Worm (Caenorhabditis elegans): ENCODE data around the gene F35H8.4.

Gene F35H8.4

ce11 chrII:9601069-9601468 is 41.2 kb upstream of the F35H8.4 start:
- TF ChIP-seq grh-1 (GFP tag; IDR thresholded peaks at IDR 0.05) (peak; percentile 55), nhr-71 (tag; optimal IDR thresholded peaks at IDR 0.05) (peak; percentile 93), nhr-47 (tag; optimal IDR thresholded peaks at IDR 0.05) (peak; percentile 74), nhr-84 (tag; optimal IDR thresholded peaks at IDR 0.05) (no peak), efl-1 (optimal IDR thresholded peaks at IDR 0.05) (peak; percentile 25 to 52), efl-1 (GFP tag; optimal IDR thresholded peaks at IDR 0.05 in 1 of 2) (no peak), sox-4 (tag; optimal IDR thresholded peaks at IDR 0.05) (no peak), sup-37 (GFP tag; optimal IDR thresholded peaks at IDR 0.05) (peak; percentile 37), ceh-88 (GFP tag; IDR thresholded peaks at IDR 0.05) (0 out of 2 replicates have a peak, but pooled peaks have one; percentile 20), xbp-1 (tag; optimal IDR thresholded peaks at IDR 0.05) (peak; percentile 61), nhr-20 (tag; optimal IDR thresholded peaks at IDR 0.05) (peak; percentile 96), lin-13 (GFP tag; optimal IDR thresholded peaks at IDR 0.05) (peak; percentile 65), hlh-17 (GFP tag; optimal IDR thresholded peaks at IDR 0.05; ENCODE audit: borderline replicate concordance) (no peak), irx-1 (tag; optimal IDR thresholded peaks at IDR 0.05) (peak; percentile 66), nhr-76 (tag; optimal IDR thresholded peaks at IDR 0.05) (no peak), aly-2 (tag; optimal IDR thresholded peaks at IDR 0.05) (no peak), elt-3 (tag; optimal IDR thresholded peaks at IDR 0.05) (peak in 3 of 6 experiments; percentile 38 to 96 (median 89)), lin-35 (GFP tag; optimal IDR thresholded peaks at IDR 0.05) (peak; percentile 33 to 73), nhr-85 (tag) (peak; percentile 98), snu-23 (GFP tag; optimal IDR thresholded peaks at IDR 0.05) (peak; percentile 88), lin-39 (tag; optimal IDR thresholded peaks at IDR 0.05) (peak; percentile 70), C16A3.4 (tag; optimal IDR thresholded peaks at IDR 0.05) (peak; percentile 61), mef-2 (tag; optimal IDR thresholded peaks at IDR 0.05) (peak; percentile 27), elt-2 (tag; optimal IDR thresholded peaks at IDR 0.05) (no peak), hpl-2 (GFP tag; optimal IDR thresholded peaks at IDR 0.05) (peak; percentile 7), zip-4 (GFP tag; optimal IDR thresholded peaks at IDR 0.05) (peak; percentile 7), ets-5 (GFP tag; IDR thresholded peaks at IDR 0.05) (no peak), tbx-2 (tag; optimal IDR thresholded peaks at IDR 0.05) (peak; percentile 73), ama-1 (optimal IDR thresholded peaks at IDR 0.05) (peak; percentile 2), ceh-8 (GFP tag; optimal IDR thresholded peaks at IDR 0.05) (no peak), lsy-2 (tag; optimal IDR thresholded peaks at IDR 0.05) (peak; percentile 68 to 74), nhr-11 (tag; optimal IDR thresholded peaks at IDR 0.05) (peak; percentile 88), mdl-1 (tag; optimal IDR thresholded peaks at IDR 0.05) (peak in 1 of 2 experiments; percentile 96), skn-1 (tag; optimal IDR thresholded peaks at IDR 0.05) (no peak), fos-1 (tag; optimal IDR thresholded peaks at IDR 0.05) (peak; percentile 22), nhr-28 (tag; optimal IDR thresholded peaks at IDR 0.05) (no peak), isw-1 (GFP tag; IDR thresholded peaks at IDR 0.05) (no peak), unc-130 (tag; optimal IDR thresholded peaks at IDR 0.05) (peak; percentile 94), jun-1 (tag; optimal IDR thresholded peaks at IDR 0.05) (peak; percentile 27), dsc-1 (tag; optimal IDR thresholded peaks at IDR 0.05) (no peak), blmp-1 (tag; optimal IDR thresholded peaks at IDR 0.05) (peak; percentile 97), mab-9 (GFP tag; IDR thresholded peaks at IDR 0.05) (0 out of 2 replicates have a peak, but pooled peaks have one; percentile 21), vab-15 (tag; optimal IDR thresholded peaks at IDR 0.05) (no peak), C34B4.2 (tag; optimal IDR thresholded peaks at IDR 0.05) (no peak), nhr-90 (tag; optimal IDR thresholded peaks at IDR 0.05; ENCODE audit: poor library complexity) (peak; percentile 87), ztf-4 (tag; optimal IDR thresholded peaks at IDR 0.05) (peak; percentile 83), rnt-1 (tag; optimal IDR thresholded peaks at IDR 0.05) (peak; percentile 67), mep-1 (tag; optimal IDR thresholded peaks at IDR 0.05) (peak; percentile 83), dpl-1 (GFP tag; optimal IDR thresholded peaks at IDR 0.05) (peak; percentile 24 to 54 (median 39)), lir-3 (tag; optimal IDR thresholded peaks at IDR 0.05; ENCODE audit: poor library complexity) (peak; percentile 63), pqm-1 (tag; optimal IDR thresholded peaks at IDR 0.05) (no peak), nhr-19 (GFP tag; conservative IDR thresholded peaks at IDR 0.05) (peak; percentile 94), ceh-63 (GFP tag; optimal IDR thresholded peaks at IDR 0.05) (no peak), swsn-7 (tag; optimal IDR thresholded peaks at IDR 0.05) (peak; percentile 63)
